Fruit fly (Drosophila melanogaster): ENCODE measurements around the gene CG6686.

CG6686 gene

dm6 chr2L:12002922-12003791 lies 15.3 kb upstream of the CG6686 start (continued):
- TF ChIP-seq eve (GFP tag; optimal IDR thresholded peaks at IDR 0.05) (no peak), B-H2 (GFP tag; optimal IDR thresholded peaks at IDR 0.05) (peak; percentile 6), ftz-f1 (GFP tag; optimal IDR thresholded peaks at IDR 0.05) (peak; percentile 97), CG4424 (GFP tag; optimal IDR thresholded peaks at IDR 0.05) (no peak), Camta (GFP tag; optimal IDR thresholded peaks at IDR 0.05) (no peak), sisA (GFP tag; IDR thresholded peaks at IDR 0.05) (no peak), CG3065 (GFP tag; optimal IDR thresholded peaks at IDR 0.05) (peak; percentile 75), bowl (GFP tag; IDR thresholded peaks at IDR 0.05) (no peak), Mrtf (GFP tag; IDR thresholded peaks at IDR 0.05) (no peak), CG6654 (GFP tag; optimal IDR thresholded peaks at IDR 0.05) (no peak), Sin3A (optimal IDR thresholded peaks at IDR 0.05) (no peak), dmrt99B (tag; optimal IDR thresholded peaks at IDR 0.05) (peak; percentile 44), lilli (GFP tag; optimal IDR thresholded peaks at IDR 0.05) (peak; percentile 55), gem (tag; optimal IDR thresholded peaks at IDR 0.05) (peak; percentile 65), pzg (GFP tag; optimal IDR thresholded peaks at IDR 0.05) (peak; percentile 25), CrebB (tag; optimal IDR thresholded peaks at IDR 0.05) (no peak), dysf (GFP tag; IDR thresholded peaks at IDR 0.05) (no peak), Neu2 (GFP tag; optimal IDR thresholded peaks at IDR 0.05; ENCODE audit: borderline replicate concordance) (no peak), CG15011 (GFP tag; optimal IDR thresholded peaks at IDR 0.05) (no peak), dm (GFP tag; optimal IDR thresholded peaks at IDR 0.05) (no peak), CG18262 (tag; optimal IDR thresholded peaks at IDR 0.05) (peak; percentile 18), Blimp-1 (GFP tag; optimal IDR thresholded peaks at IDR 0.05) (no peak), kni (GFP tag; optimal IDR thresholded peaks at IDR 0.05) (peak; percentile 99), gcm (GFP tag; optimal IDR thresholded peaks at IDR 0.05) (peak; percentile 94), CG13775 (GFP tag; optimal IDR thresholded peaks at IDR 0.05) (peak; percentile 21), CG8765 (GFP tag; IDR thresholded peaks at IDR 0.05) (no peak), knrl (GFP tag; IDR thresholded peaks at IDR 0.05; ENCODE audit: partially characterized antibody) (no peak), mirr (GFP tag; optimal IDR thresholded peaks at IDR 0.05) (peak; percentile 82), pan (optimal IDR thresholded peaks at IDR 0.05) (no peak), pan (GFP tag; optimal IDR thresholded peaks at IDR 0.05 in 1 of 2, IDR thresholded peaks at IDR 0.05 in 1 of 2) (no peak), lola (GFP tag; optimal IDR thresholded peaks at IDR 0.05) (no peak), H2.0 (GFP tag; IDR thresholded peaks at IDR 0.05) (no peak), dimm (GFP tag; IDR thresholded peaks at IDR 0.05) (no peak), tgo (GFP tag; IDR thresholded peaks at IDR 0.05) (no peak), ERR (GFP tag; optimal IDR thresholded peaks at IDR 0.05) (peak; percentile 37), stwl (tag; optimal IDR thresholded peaks at IDR 0.05) (no peak), Drgx (GFP tag; IDR thresholded peaks at IDR 0.05) (no peak), CG11695 (GFP tag; IDR thresholded peaks at IDR 0.05) (no peak), CTCF (GFP tag; optimal IDR thresholded peaks at IDR 0.05) (no peak), CG1233 (GFP tag; optimal IDR thresholded peaks at IDR 0.05) (peak; percentile 27), hkb (optimal IDR thresholded peaks at IDR 0.05) (no peak), hkb (GFP tag; IDR thresholded peaks at IDR 0.05) (no peak), tx (GFP tag; optimal IDR thresholded peaks at IDR 0.05) (no peak), CG16863 (GFP tag; optimal IDR thresholded peaks at IDR 0.05) (no peak), CG32767 (GFP tag; IDR thresholded peaks at IDR 0.05) (no peak), sob (GFP tag; IDR thresholded peaks at IDR 0.05) (no peak), wor (GFP tag; IDR thresholded peaks at IDR 0.05) (no peak), CG4360 (GFP tag; IDR thresholded peaks at IDR 0.05) (no peak), oc (tag; optimal IDR thresholded peaks at IDR 0.05) (no peak), btn (GFP tag; optimal IDR thresholded peaks at IDR 0.05) (no peak), Scr (GFP tag; IDR thresholded peaks at IDR 0.05; ENCODE audit: partially characterized antibody) (no peak), CG13296 (GFP tag; optimal IDR thresholded peaks at IDR 0.05) (peak; percentile 39)

Data from whole organism, embryonic.